Worm (Caenorhabditis elegans) whole organism, late embryonic: ENCODE results near the gene T12E12.6.
A peak's percentile ranks its signal among the peaks of the same experiment; 100 is the strongest.

Source experiments
- C38D4.7 ChIP-seq: fragments of 200-800 bp; sonication (Bioruptor generic); optimal IDR thresholded peaks from 2 replicates; lab custom pipeline; 2018; ENCODE audit warnings: mild to moderate bottlenecking, missing genetic modification characterization, moderate library complexity, missing compliant biosample characterization
- F13H6.1 ChIP-seq: sonication (generic microtip); optimal IDR thresholded peaks from 2 replicates; lab custom pipeline; 2016; ENCODE audit warnings: missing genetic modification characterization, missing compliant biosample characterization
- K02D7.2 ChIP-seq: sonication (generic microtip); optimal IDR thresholded peaks from 2 replicates; lab custom pipeline; 2017; ENCODE audit warnings: mild to moderate bottlenecking, missing genetic modification characterization, missing compliant biosample characterization
- T23F11.4 ChIP-seq: fragments of 200-800 bp; sonication (Bioruptor generic); optimal IDR thresholded peaks from 2 replicates; lab custom pipeline; 2018; ENCODE audit warnings: mild to moderate bottlenecking, missing genetic modification characterization, missing compliant biosample characterization
- Y22D7AL.16 ChIP-seq: sonication (generic microtip); optimal IDR thresholded peaks from 2 replicates; lab custom pipeline; 2016; ENCODE audit warnings: missing genetic modification characterization, missing compliant biosample characterization
- ama-1 ChIP-seq: fragments of 150-350 bp; optimal IDR thresholded peaks from 2 replicates; lab custom pipeline; 2014
- ceh-2 ChIP-seq: sonication (generic microtip); optimal IDR thresholded peaks from 2 replicates; lab custom pipeline; 2016; ENCODE audit warnings: missing genotype, missing genetic modification characterization, missing compliant biosample characterization
- ceh-24 ChIP-seq: sonication (generic microtip); optimal IDR thresholded peaks from 2 replicates; lab custom pipeline; 2016; ENCODE audit warnings: mild to moderate bottlenecking, missing genetic modification characterization, missing compliant biosample characterization
- ceh-48 ChIP-seq: sonication (generic microtip); optimal IDR thresholded peaks from 2 replicates; lab custom pipeline; 2016; ENCODE audit warnings: missing genetic modification characterization, inconsistent platforms, missing compliant biosample characterization
- ceh-9 ChIP-seq: sonication (generic microtip); optimal IDR thresholded peaks from 2 replicates; lab custom pipeline; 2016; ENCODE audit warnings: mild to moderate bottlenecking, missing genetic modification characterization, inconsistent platforms, missing compliant biosample characterization
- dmd-4 ChIP-seq: sonication (generic microtip); optimal IDR thresholded peaks from 2 replicates; lab custom pipeline; 2016; ENCODE audit warnings: borderline replicate concordance, missing genetic modification characterization, missing compliant biosample characterization
- dve-1 ChIP-seq: sonication (generic microtip); optimal IDR thresholded peaks from 2 replicates; lab custom pipeline; 2017; ENCODE audit warnings: antibody characterized with exemption, mild to moderate bottlenecking, missing genetic modification characterization, missing compliant biosample characterization
- elt-2 ChIP-seq: sonication (generic microtip); optimal IDR thresholded peaks from 2 replicates; lab custom pipeline; 2016; ENCODE audit warnings: missing genetic modification reagents, missing genetic modification characterization, missing compliant biosample characterization
- elt-4 ChIP-seq: sonication (generic microtip); optimal IDR thresholded peaks from 2 replicates; lab custom pipeline; 2016; ENCODE audit warnings: missing genetic modification characterization, missing compliant biosample characterization
- hlh-8 ChIP-seq: sonication (generic microtip); optimal IDR thresholded peaks from 2 replicates; lab custom pipeline; 2016; ENCODE audit warnings: missing genotype, missing genetic modification characterization, missing compliant biosample characterization
- lin-11 ChIP-seq: fragments of 200-800 bp; sonication (Bioruptor generic); optimal IDR thresholded peaks from 2 replicates; lab custom pipeline; 2018; ENCODE audit warnings: mild to moderate bottlenecking, missing genetic modification characterization, missing compliant biosample characterization
- madf-2 ChIP-seq: sonication (generic microtip); optimal IDR thresholded peaks from 2 replicates; lab custom pipeline; 2017; ENCODE audit warnings: missing genetic modification characterization, missing compliant biosample characterization
- nfya-1 ChIP-seq: sonication (generic microtip); optimal IDR thresholded peaks from 2 replicates; lab custom pipeline; 2017; ENCODE audit warnings: missing genetic modification characterization, mild to moderate bottlenecking, missing compliant biosample characterization, antibody characterized with exemption, moderate library complexity
- npax-4 ChIP-seq: sonication (generic microtip); optimal IDR thresholded peaks from 2 replicates; lab custom pipeline; 2016; ENCODE audit warnings: missing genetic modification characterization, missing compliant biosample characterization
- pat-9 ChIP-seq: fragments of 200-800 bp; sonication (Bioruptor generic); optimal IDR thresholded peaks from 2 replicates; lab custom pipeline; 2018; ENCODE audit warnings: mild to moderate bottlenecking, missing genetic modification characterization, moderate library complexity, missing compliant biosample characterization
- pha-4 ChIP-seq: fragments of 150-350 bp; optimal IDR thresholded peaks from 2 replicates; lab custom pipeline; 2018; ENCODE audit warnings: missing biosample characterization, missing genetic modification reagents, missing genetic modification characterization
- ref-2 ChIP-seq: sonication (generic microtip); optimal IDR thresholded peaks from 2 replicates; lab custom pipeline; 2016; ENCODE audit warnings: missing genetic modification characterization, missing compliant biosample characterization
- sdc-2 ChIP-seq: sonication (generic microtip); optimal IDR thresholded peaks from 2 replicates; lab custom pipeline; 2016; ENCODE audit warnings: missing genotype, missing genetic modification characterization, missing compliant biosample characterization
- tbx-7 ChIP-seq: sonication (generic microtip); optimal IDR thresholded peaks from 2 replicates; lab custom pipeline; 2016; ENCODE audit warnings: missing genotype, missing genetic modification characterization, missing compliant biosample characterization
- unc-3 ChIP-seq, 2 experiments: fragments of 200-800 bp in 1 of 2; sonication (Bioruptor generic) in 1 of 2; sonication (generic microtip) in 1 of 2; conservative IDR thresholded peaks in 1 of 2; optimal IDR thresholded peaks in 1 of 2; 2 replicates each; pipeline versions ENCODE4 v1.3.6 to Lab custom; 2016 to 2022; ENCODE audit warnings: missing compliant biosample characterization in 2 of 2, missing genetic modification characterization in 2 of 2, missing genetic modification reagents in 1 of 2
- unc-42 ChIP-seq: sonication (generic microtip); optimal IDR thresholded peaks from 2 replicates; lab custom pipeline; 2016; ENCODE audit warnings: missing genotype, missing genetic modification characterization, missing compliant biosample characterization
- unc-55 ChIP-seq: sonication (generic microtip); optimal IDR thresholded peaks from 2 replicates; lab custom pipeline; 2017; ENCODE audit warnings: missing biosample characterization, missing genetic modification reagents, missing genetic modification characterization
- unc-86 ChIP-seq: sonication (generic microtip); optimal IDR thresholded peaks from 2 replicates; lab custom pipeline; 2016; ENCODE audit warnings: missing genetic modification characterization, missing compliant biosample characterization

T12E12.6 gene

ce11 chrIV:5534596-5534995 lies 39.3 kb downstream of the T12E12.6 start:
- TF ChIP-seq pha-4 (tag; lab: Kevin White, UChicago) = no peak

- TF ChIP-seq tbx-7 (tag; lab: Kevin White, UChicago) (no peak), unc-86 (tag; lab: Kevin White, UChicago) (no peak), elt-4 (tag; lab: Kevin White, UChicago) (no peak), unc-42 (tag; lab: Kevin White, UChicago) (peak; percentile 88), dmd-4 (no peak), ama-1 (lab: Kevin White, UChicago) (no peak), npax-4 (no peak)
Measured at ce11 chrIV:5533556-5533955, 40.4 kb downstream of the T12E12.6 start.

ce11 chrIV:5530980-5531379 lies 43.0 kb downstream of the T12E12.6 start:
- no peak for TF ChIP-seq dmd-4
- TF ChIP-seq elt-2 (tag; lab: Kevin White, UChicago) = peak; percentile 74

- TF ChIP-seq madf-2 (tag; lab: Kevin White, UChicago) = no peak
- peak; percentile 24 for TF ChIP-seq hlh-8 (tag; lab: Kevin White, UChicago)
Measured at ce11 chrIV:5528285-5528684, 45.6 kb downstream of the T12E12.6 start, which contains the start of gene unc-5. unc-5 (minus strand) TSS chrIV:5528338.

DNA sequence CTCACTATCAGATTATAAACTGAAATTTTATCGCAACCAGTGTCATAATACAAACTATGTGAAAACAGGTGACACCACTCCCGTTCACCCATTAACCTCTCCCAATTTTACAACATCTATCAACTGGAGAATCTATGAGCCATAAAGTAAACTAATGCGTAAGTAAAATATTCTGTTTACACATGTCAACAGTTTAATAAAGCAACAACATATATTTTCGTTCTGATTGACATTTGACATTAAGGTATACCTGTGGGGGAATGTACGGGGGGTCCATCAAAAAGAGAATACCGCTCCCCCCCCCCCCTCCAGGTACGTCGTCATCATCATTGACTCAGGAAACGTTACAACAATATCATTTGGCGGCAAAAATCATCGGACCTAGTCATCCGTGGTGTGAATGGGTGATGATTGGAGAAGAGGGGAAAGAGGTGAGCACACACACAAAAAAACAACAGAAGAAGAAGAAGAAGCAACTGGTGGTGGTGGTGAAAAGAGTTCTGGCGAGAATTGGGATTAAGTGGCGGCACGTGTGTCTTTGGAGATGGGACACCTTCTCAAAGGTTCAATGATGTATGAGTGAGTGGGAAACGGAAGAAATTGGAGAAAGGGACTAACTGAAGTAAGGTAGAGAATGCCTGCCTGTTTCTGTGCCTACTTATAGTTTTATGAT lies 47.1 kb downstream of the T12E12.6 start:
- no peak for TF ChIP-seq ceh-48 (tag; lab: Kevin White, UChicago)
- TF ChIP-seq unc-86 (tag; lab: Kevin White, UChicago) = no peak
- peak; percentile 26 for TF ChIP-seq unc-55 (GFP tag; lab: Kevin White, UChicago)
- TF ChIP-seq pat-9 = peak; percentile 36
- no peak for TF ChIP-seq ref-2 (tag; lab: Kevin White, UChicago)

DNA sequence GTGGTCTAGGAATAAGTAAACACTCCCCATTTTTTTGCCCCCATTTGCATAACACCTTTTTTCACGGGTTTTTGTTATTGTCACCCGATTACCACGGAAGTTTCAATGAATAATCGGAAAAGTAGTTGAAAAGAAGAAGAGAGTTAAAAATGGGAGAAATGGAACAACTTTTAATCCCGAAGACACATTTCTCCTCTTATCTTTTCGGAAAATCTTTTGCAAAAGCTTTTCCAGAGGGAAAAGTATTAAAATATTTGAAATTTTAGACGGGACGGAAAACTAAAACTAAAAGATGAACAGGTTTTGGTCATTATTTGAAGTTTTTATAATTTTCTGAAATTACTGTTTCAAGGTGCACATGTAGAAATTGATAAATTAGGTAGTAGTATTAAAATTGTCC lies 54.9 kb downstream of the T12E12.6 start:
- no peak for TF ChIP-seq ceh-48 (tag; lab: Kevin White, UChicago)
- TF ChIP-seq Y22D7AL.16 (tag; lab: Kevin White, UChicago) = no peak
- TF ChIP-seq nfya-1 (tag; lab: Kevin White, UChicago) = no peak
- no peak for TF ChIP-seq ceh-24 (tag; lab: Kevin White, UChicago)
- no peak for TF ChIP-seq sdc-2 (tag; lab: Kevin White, UChicago)
- TF ChIP-seq ceh-9 = no peak
- TF ChIP-seq F13H6.1 (tag; lab: Kevin White, UChicago) = no peak
- no peak for TF ChIP-seq dve-1 (tag; lab: Kevin White, UChicago)
- no peak for TF ChIP-seq npax-4
- TF ChIP-seq pha-4 (tag; lab: Kevin White, UChicago) = no peak
- TF ChIP-seq lin-11 (tag; lab: Kevin White, UChicago) = no peak
- TF ChIP-seq ref-2 (tag; lab: Kevin White, UChicago) = no peak
- no peak for TF ChIP-seq C38D4.7 (GFP tag; lab: Kevin White, UChicago)
- no peak for TF ChIP-seq unc-3 (GFP tag; conservative IDR thresholded peaks at IDR 0.05; lab: Robert Waterston, UW)
- TF ChIP-seq unc-3 (tag; optimal IDR thresholded peaks at IDR 0.05; lab: Kevin White, UChicago) = no peak
- no peak for TF ChIP-seq tbx-7 (tag; lab: Kevin White, UChicago)
- no peak for TF ChIP-seq ama-1 (lab: Kevin White, UChicago)
- TF ChIP-seq T23F11.4 (GFP tag; lab: Kevin White, UChicago) = no peak
- no peak for TF ChIP-seq K02D7.2 (tag; lab: Kevin White, UChicago)
- TF ChIP-seq ceh-2 (tag; lab: Kevin White, UChicago) = no peak
- TF ChIP-seq, all 69 proteins: peak for 0
